Worm (Caenorhabditis elegans) whole organism, L3 larva: ENCODE measurements around the gene D2089.3.

Source experiments
- ama-1 ChIP-seq: fragments of 150-350 bp; optimal IDR thresholded peaks from 2 replicates; lab custom pipeline; 2018
- ceh-16 ChIP-seq: sonication (generic microtip); optimal IDR thresholded peaks from 2 replicates; lab custom pipeline; 2017; ENCODE audit warnings: missing biosample characterization, missing genetic modification characterization
- ceh-28 ChIP-seq: fragments of 150-350 bp; optimal IDR thresholded peaks from 2 replicates; lab custom pipeline; 2014; ENCODE audit warnings: missing biosample characterization, missing genetic modification reagents, missing genetic modification characterization
- ceh-82 ChIP-seq: fragments of 150-350 bp; optimal IDR thresholded peaks from 2 replicates; lab custom pipeline; 2014; ENCODE audit warnings: missing biosample characterization, missing genetic modification characterization
- egl-5 ChIP-seq: fragments of 150-350 bp; optimal IDR thresholded peaks from 2 replicates; lab custom pipeline; 2017; ENCODE audit warnings: missing biosample characterization, missing genetic modification reagents, missing genetic modification characterization, inconsistent platforms
- elt-1 ChIP-seq: fragments of 150-350 bp; optimal IDR thresholded peaks from 2 replicates; lab custom pipeline; 2014; ENCODE audit warnings: missing biosample characterization, missing genetic modification characterization
- lin-15B ChIP-seq: fragments of 150-350 bp; optimal IDR thresholded peaks from 2 replicates; lab custom pipeline; 2014; ENCODE audit warnings: missing biosample characterization, missing genetic modification characterization
- nhr-11 ChIP-seq: fragments of 150-350 bp; optimal IDR thresholded peaks from 2 replicates; lab custom pipeline; 2014; ENCODE audit warnings: missing biosample characterization, missing genetic modification characterization
- pha-4 ChIP-seq: fragments of 150-350 bp; optimal IDR thresholded peaks from 2 replicates; lab custom pipeline; 2014; ENCODE audit warnings: missing biosample characterization, missing genetic modification reagents, missing genetic modification characterization
- skn-1 ChIP-seq: fragments of 150-350 bp; optimal IDR thresholded peaks from 2 replicates; lab custom pipeline; 2014; ENCODE audit warnings: missing biosample characterization, missing genetic modification characterization
- snpc-4 ChIP-seq: fragments of 150-350 bp; optimal IDR thresholded peaks from 2 replicates; lab custom pipeline; 2014; ENCODE audit warnings: missing biosample characterization, missing genetic modification characterization
- zag-1 ChIP-seq: fragments of 150-350 bp; optimal IDR thresholded peaks from 2 replicates; lab custom pipeline; 2014; ENCODE audit warnings: missing biosample characterization, missing genetic modification characterization

- TF ChIP-seq zag-1 (tag; lab: Kevin White, UChicago) (no peak), lin-15B (tag; lab: Kevin White, UChicago) (no peak), pha-4 (no peak), snpc-4 (tag; lab: Kevin White, UChicago) (no peak), ceh-28 (tag; lab: Kevin White, UChicago) (no peak), elt-1 (no peak), skn-1 (tag; lab: Kevin White, UChicago) (no peak), egl-5 (no peak), ceh-82 (tag; lab: Kevin White, UChicago) (no peak), ama-1 (lab: Kevin White, UChicago) (no peak), ceh-16 (tag; lab: Kevin White, UChicago) (no peak), nhr-11 (tag; lab: Kevin White, UChicago) (no peak)
These were observed 42.6 kb upstream of the D2089.3 start for ce11 chrII:10707439-10708096.
